Worm (Caenorhabditis elegans) whole organism, L4 larva: Measurements from ENCODE around the gene ccdc-47.

Experiments used
- D1046.2 ChIP-seq: fragments of 200-800 bp; sonication (Bioruptor generic); IDR thresholded peaks from 2 replicates; pipeline ENCODE4 v1.3.6; 2022; ENCODE audit warnings: missing genetic modification characterization, missing compliant biosample characterization
- F10B5.3 ChIP-seq: sonication (generic microtip); optimal IDR thresholded peaks from 2 replicates; lab custom pipeline; 2016; ENCODE audit warnings: mild to moderate bottlenecking, missing genetic modification characterization, missing compliant biosample characterization
- F44E2.7 ChIP-seq: fragments of 200-800 bp; sonication (Bioruptor generic); IDR thresholded peaks from 2 replicates; pipeline ENCODE4 v2.1.2; 2022; ENCODE audit warnings: missing genetic modification characterization, missing compliant biosample characterization
- F49E8.2 ChIP-seq: sonication (generic microtip); optimal IDR thresholded peaks from 2 replicates; lab custom pipeline; 2016; ENCODE audit warnings: missing compliant biosample characterization, mild to moderate bottlenecking, missing genetic modification characterization, borderline replicate concordance
- R02D3.7 ChIP-seq: fragments of 150-350 bp; sonication (generic microtip); optimal IDR thresholded peaks from 3 replicates; lab custom pipeline; 2014; ENCODE audit warnings: missing biosample characterization, missing genetic modification characterization
- T20F7.1 ChIP-seq: fragments of 200-800 bp; sonication (Bioruptor generic); optimal IDR thresholded peaks from 2 replicates; lab custom pipeline; 2018; ENCODE audit warnings: mild to moderate bottlenecking, missing genetic modification characterization, missing compliant biosample characterization
- Y105C5A.15 ChIP-seq: fragments of 200-800 bp; sonication (Bioruptor generic); IDR thresholded peaks from 2 replicates; pipeline ENCODE4 v1.3.6; 2022; ENCODE audit warnings: missing genetic modification characterization, missing compliant biosample characterization
- Y75B8A.6 ChIP-seq: fragments of 200-800 bp; sonication (Bioruptor generic); IDR thresholded peaks from 2 replicates; pipeline ENCODE4 v1.3.6; 2022; ENCODE audit warnings: missing genetic modification reagents, missing genetic modification characterization, missing compliant biosample characterization
- ama-1 ChIP-seq: fragments of 150-350 bp; optimal IDR thresholded peaks from 2 replicates; lab custom pipeline; 2014; ENCODE audit warnings: inconsistent platforms, mixed read lengths
- arid-1 ChIP-seq: fragments of 200-800 bp; sonication (Bioruptor generic); conservative IDR thresholded peaks from 2 replicates; pipeline ENCODE4 v1.3.6; 2022; ENCODE audit warnings: missing genetic modification reagents, missing genetic modification characterization, missing compliant biosample characterization
- attf-4 ChIP-seq: sonication (generic microtip); optimal IDR thresholded peaks from 3 replicates; lab custom pipeline; 2017; ENCODE audit warnings: missing biosample characterization, missing genetic modification characterization
- ceh-44 ChIP-seq: fragments of 200-800 bp; sonication (Bioruptor generic); IDR thresholded peaks from 2 replicates; pipeline ENCODE4 v1.3.6; 2022; ENCODE audit warnings: missing genetic modification reagents, missing genetic modification characterization, missing compliant biosample characterization
- ceh-82 ChIP-seq: sonication (generic microtip); optimal IDR thresholded peaks from 2 replicates; lab custom pipeline; 2017; ENCODE audit warnings: missing biosample characterization, missing genetic modification characterization
- daf-16 ChIP-seq, 3 experiments: sonication (generic microtip); optimal IDR thresholded peaks; 2 replicates each; lab custom pipeline; 2016 to 2017; ENCODE audit warnings: missing genetic modification characterization in 3 of 3, missing genetic modification reagents in 3 of 3, mild to moderate bottlenecking in 2 of 3, missing compliant biosample characterization in 2 of 3, missing biosample characterization in 1 of 3, moderate library complexity in 1 of 3
- daf-19 ChIP-seq: fragments of 200-800 bp; sonication (Bioruptor generic); conservative IDR thresholded peaks from 2 replicates; pipeline ENCODE4 v1.3.6; 2022; ENCODE audit warnings: missing genetic modification characterization, missing compliant biosample characterization
- dmd-9 ChIP-seq: fragments of 200-800 bp; sonication (Bioruptor generic); IDR thresholded peaks from 2 replicates; pipeline ENCODE4 v1.3.6; 2022; ENCODE audit warnings: missing genetic modification reagents, missing genetic modification characterization, missing compliant biosample characterization
- duxl-1 ChIP-seq: sonication (generic microtip); optimal IDR thresholded peaks from 2 replicates; lab custom pipeline; 2016; ENCODE audit warnings: mild to moderate bottlenecking, missing genetic modification characterization, moderate library complexity, missing compliant biosample characterization; ENCODE audit not compliant: poor library complexity
- dve-1 ChIP-seq: sonication (generic microtip); optimal IDR thresholded peaks from 2 replicates; lab custom pipeline; 2017; ENCODE audit warnings: antibody characterized with exemption, mild to moderate bottlenecking, missing genetic modification characterization, missing compliant biosample characterization; ENCODE audit not compliant: insufficient read depth
- fos-1 ChIP-seq: fragments of 150-350 bp; optimal IDR thresholded peaks from 2 replicates; lab custom pipeline; 2014; ENCODE audit warnings: missing biosample characterization, missing genetic modification characterization
- lim-7 ChIP-seq: fragments of 200-800 bp; sonication (Bioruptor generic); IDR thresholded peaks from 2 replicates; pipeline ENCODE4 v1.3.6; 2022; ENCODE audit warnings: missing genetic modification characterization, missing compliant biosample characterization
- lin-13 ChIP-seq: fragments of 150-350 bp; optimal IDR thresholded peaks from 2 replicates; lab custom pipeline; 2014; ENCODE audit warnings: missing biosample characterization, missing genetic modification reagents, missing genetic modification characterization
- lin-15B ChIP-seq: fragments of 150-350 bp; sonication (generic microtip); optimal IDR thresholded peaks from 3 replicates; lab custom pipeline; 2014; ENCODE audit warnings: missing biosample characterization, missing genetic modification characterization
- lin-29 ChIP-seq: fragments of 200-800 bp; sonication (Bioruptor generic); IDR thresholded peaks from 2 replicates; pipeline ENCODE4 v1.3.6; 2022; ENCODE audit warnings: missing genetic modification reagents, missing genetic modification characterization, missing compliant biosample characterization
- lin-38 ChIP-seq: fragments of 200-800 bp; sonication (Bioruptor generic); IDR thresholded peaks from 2 replicates; pipeline ENCODE4 v1.3.6; 2022; ENCODE audit warnings: missing genetic modification reagents, missing genetic modification characterization, missing compliant biosample characterization
- lir-3 ChIP-seq: sonication (generic microtip); optimal IDR thresholded peaks from 2 replicates; lab custom pipeline; 2016; ENCODE audit warnings: mild to moderate bottlenecking, missing genetic modification characterization, missing compliant biosample characterization
- mdt-29 ChIP-seq: fragments of 200-800 bp; sonication (Bioruptor generic); IDR thresholded peaks from 2 replicates; pipeline ENCODE4 v1.3.6; 2022; ENCODE audit warnings: missing genetic modification reagents, missing genetic modification characterization, missing compliant biosample characterization
- mep-1 ChIP-seq: fragments of 150-350 bp; sonication (generic microtip); optimal IDR thresholded peaks from 3 replicates; lab custom pipeline; 2014; ENCODE audit warnings: missing biosample characterization, missing genetic modification characterization
- mes-2 ChIP-seq: sonication (generic microtip); optimal IDR thresholded peaks from 2 replicates; lab custom pipeline; 2016; ENCODE audit warnings: missing genotype, mild to moderate bottlenecking, missing genetic modification characterization, missing compliant biosample characterization; ENCODE audit not compliant: poor library complexity, severe bottlenecking
- mxl-2 ChIP-seq: fragments of 200-800 bp; sonication (Bioruptor generic); conservative IDR thresholded peaks from 2 replicates; pipeline ENCODE4 v1.3.6; 2022; ENCODE audit warnings: missing genetic modification reagents, missing genetic modification characterization, missing compliant biosample characterization
- nhr-10 ChIP-seq: fragments of 150-350 bp; optimal IDR thresholded peaks from 2 replicates; lab custom pipeline; 2014; ENCODE audit warnings: missing biosample characterization, missing genetic modification characterization
- nhr-11 ChIP-seq: fragments of 150-350 bp; optimal IDR thresholded peaks from 2 replicates; lab custom pipeline; 2014; ENCODE audit warnings: missing biosample characterization, missing genetic modification characterization
- nhr-28 ChIP-seq: fragments of 150-350 bp; optimal IDR thresholded peaks from 2 replicates; lab custom pipeline; 2014; ENCODE audit warnings: missing biosample characterization, missing genetic modification characterization
- nhr-42 ChIP-seq: fragments of 200-800 bp; sonication (Bioruptor generic); IDR thresholded peaks from 2 replicates; pipeline ENCODE4 v1.3.6; 2022; ENCODE audit warnings: missing genetic modification characterization, missing compliant biosample characterization
- nhr-6 ChIP-seq: fragments of 150-350 bp; optimal IDR thresholded peaks from 2 replicates; lab custom pipeline; 2014; ENCODE audit warnings: missing biosample characterization, missing genetic modification characterization
- nhr-76 ChIP-seq: fragments of 150-350 bp; optimal IDR thresholded peaks from 2 replicates; lab custom pipeline; 2014; ENCODE audit warnings: missing biosample characterization, missing genetic modification characterization
- pha-4 ChIP-seq, 2 experiments: fragments of 150-350 bp in 1 of 2; fragments of 200-800 bp in 1 of 2; sonication (Bioruptor generic) in 1 of 2; IDR thresholded peaks in 1 of 2; optimal IDR thresholded peaks in 1 of 2; 2 replicates each; pipeline versions ENCODE4 v1.3.6 to Lab custom; 2014 to 2022; ENCODE audit warnings: missing genetic modification characterization in 2 of 2, missing genetic modification reagents in 2 of 2, missing biosample characterization in 1 of 2, missing compliant biosample characterization in 1 of 2
- sdz-12 ChIP-seq: fragments of 200-800 bp; sonication (Bioruptor generic); optimal IDR thresholded peaks from 2 replicates; lab custom pipeline; 2018; ENCODE audit warnings: mild to moderate bottlenecking, missing genetic modification characterization, missing compliant biosample characterization
- set-16 ChIP-seq: fragments of 200-800 bp; sonication (Bioruptor generic); IDR thresholded peaks from 2 replicates; pipeline ENCODE4 v1.3.6; 2022; ENCODE audit warnings: missing genetic modification reagents, missing genetic modification characterization, missing compliant biosample characterization
- skn-1 ChIP-seq: fragments of 150-350 bp; optimal IDR thresholded peaks from 2 replicates; lab custom pipeline; 2014; ENCODE audit warnings: missing biosample characterization, missing genetic modification characterization
- snpc-1.2 ChIP-seq: fragments of 200-800 bp; sonication (Bioruptor generic); IDR thresholded peaks from 2 replicates; pipeline ENCODE4 v1.3.6; 2022; ENCODE audit warnings: missing genetic modification reagents, missing genetic modification characterization, missing compliant biosample characterization
- snpc-4 ChIP-seq: fragments of 150-350 bp; optimal IDR thresholded peaks from 2 replicates; lab custom pipeline; 2014; ENCODE audit warnings: missing biosample characterization, missing genetic modification characterization
- spr-3 ChIP-seq: fragments of 200-800 bp; sonication (Bioruptor generic); optimal IDR thresholded peaks from 2 replicates; lab custom pipeline; 2018; ENCODE audit warnings: mild to moderate bottlenecking, missing genetic modification characterization, missing compliant biosample characterization
- unc-130 ChIP-seq: sonication (generic microtip); optimal IDR thresholded peaks from 2 replicates; lab custom pipeline; 2016; ENCODE audit warnings: missing genetic modification reagents, missing genetic modification characterization, missing compliant biosample characterization
- unc-39 ChIP-seq: sonication (generic microtip); optimal IDR thresholded peaks from 2 replicates; lab custom pipeline; 2017; ENCODE audit warnings: missing biosample characterization, missing genetic modification characterization
- unc-62 ChIP-seq, 3 experiments: fragments of 150-350 bp in 1 of 3; sonication (generic microtip); optimal IDR thresholded peaks in 2 of 3; peaks in 1 of 3; 1 replicate in 1 of 3; 2 replicates in 2 of 3; lab custom pipeline; 2014 to 2017; ENCODE audit warnings: missing biosample characterization in 3 of 3, missing genetic modification characterization in 3 of 3, missing genetic modification reagents in 3 of 3, missing genotype in 1 of 3
- zfp-2 ChIP-seq: sonication (generic microtip); optimal IDR thresholded peaks from 2 replicates; lab custom pipeline; 2016; ENCODE audit warnings: mild to moderate bottlenecking, missing genetic modification characterization, missing compliant biosample characterization
- zfp-3 ChIP-seq: fragments of 200-800 bp; sonication (Bioruptor generic); conservative IDR thresholded peaks from 2 replicates; pipeline ENCODE4 v1.3.6; 2022; ENCODE audit warnings: missing genetic modification reagents, missing genetic modification characterization, missing compliant biosample characterization
- zip-11 ChIP-seq: fragments of 200-800 bp; sonication (Bioruptor generic); IDR thresholded peaks from 2 replicates; pipeline ENCODE4 v1.3.6; 2022; ENCODE audit warnings: missing genetic modification characterization, missing compliant biosample characterization
- ztf-11 ChIP-seq: fragments of 150-350 bp; optimal IDR thresholded peaks from 2 replicates; lab custom pipeline; 2014; ENCODE audit warnings: missing biosample characterization, missing genetic modification characterization

ccdc-47 gene

ce11 chrIII:3869292-3869781 is 47.4 kb upstream of the ccdc-47 start:
- TF ChIP-seq Y105C5A.15 (GFP tag; lab: Robert Waterston, UW), result peak; percentile 27; the same call in 1 of the 2 replicates
- no peak for TF ChIP-seq sdz-12 (GFP tag; lab: Kevin White, UChicago)
- peak; percentile 59 for TF ChIP-seq pha-4 (GFP tag; IDR thresholded peaks at IDR 0.05; lab: Robert Waterston, UW)
- TF ChIP-seq pha-4 (tag; optimal IDR thresholded peaks at IDR 0.05; lab: Kevin White, UChicago), result no peak
- TF ChIP-seq fos-1 (tag; lab: Kevin White, UChicago), result no peak
- no peak for TF ChIP-seq zfp-2 (tag; lab: Kevin White, UChicago)
- TF ChIP-seq T20F7.1 (GFP tag; lab: Kevin White, UChicago), result peak; percentile 36
- TF ChIP-seq nhr-6 (tag; lab: Kevin White, UChicago), result no peak
- TF ChIP-seq lin-38 (GFP tag; lab: Robert Waterston, UW), result peak; percentile 78
- peak; percentile 44 for TF ChIP-seq set-16 (GFP tag; lab: Robert Waterston, UW)
- peak; percentile 86; the same call in 1 of the 2 replicates for TF ChIP-seq zfp-3 (GFP tag; lab: Robert Waterston, UW)
- peak; percentile 71 for TF ChIP-seq lin-13 (GFP tag; lab: Kevin White, UChicago)
- no peak for TF ChIP-seq dmd-9
- TF ChIP-seq spr-3, result peak; percentile 54
- no peak for TF ChIP-seq skn-1 (tag; lab: Kevin White, UChicago)
- TF ChIP-seq arid-1 (GFP tag; lab: Robert Waterston, UW), result peak; percentile 66; the same call in 1 of the 2 replicates
- 0 out of 2 replicates have a peak, but pooled peaks have one; percentile 42 for TF ChIP-seq nhr-42 (GFP tag; lab: Robert Waterston, UW)
- TF ChIP-seq lir-3 (tag; lab: Kevin White, UChicago), result no peak
- TF ChIP-seq D1046.2 (GFP tag; lab: Robert Waterston, UW), result peak; percentile 75; the same call in 1 of the 2 replicates
- TF ChIP-seq snpc-1.2 (GFP tag; lab: Robert Waterston, UW), result peak; percentile 71
- no peak for TF ChIP-seq nhr-28 (tag; lab: Kevin White, UChicago)
- no peak for TF ChIP-seq F10B5.3 (tag; lab: Kevin White, UChicago)
- TF ChIP-seq duxl-1 (tag; lab: Kevin White, UChicago), result no peak
- no peak for TF ChIP-seq unc-39 (tag; lab: Kevin White, UChicago)
- no peak for TF ChIP-seq lin-29 (GFP tag; lab: Robert Waterston, UW)
- no peak for TF ChIP-seq nhr-76 (tag; lab: Kevin White, UChicago)
- TF ChIP-seq snpc-4 (tag; lab: Kevin White, UChicago), result no peak
- peak; percentile 86 for TF ChIP-seq ama-1 (lab: Kevin White, UChicago)
- no peak for TF ChIP-seq lin-15B (tag; lab: Kevin White, UChicago)
- no peak for TF ChIP-seq daf-19
- peak; percentile 96 for TF ChIP-seq F49E8.2 (tag; lab: Kevin White, UChicago)
- peak; percentile 58 for TF ChIP-seq mes-2 (tag; lab: Kevin White, UChicago)
- no peak for TF ChIP-seq zip-11 (GFP tag; lab: Robert Waterston, UW)
- no peak for TF ChIP-seq nhr-11 (tag; lab: Kevin White, UChicago)
- no peak for TF ChIP-seq R02D3.7
- TF ChIP-seq lim-7 (GFP tag; lab: Robert Waterston, UW), result peak; percentile 64
- 0 out of 2 replicates have a peak, but pooled peaks have one; percentile 67 for TF ChIP-seq mdt-29
- no peak for TF ChIP-seq attf-4
- TF ChIP-seq ztf-11 (tag; lab: Kevin White, UChicago), result no peak
- no peak for TF ChIP-seq ceh-82 (tag; lab: Kevin White, UChicago)
- peak; percentile 49 for TF ChIP-seq dve-1 (tag; lab: Kevin White, UChicago)
- no peak for TF ChIP-seq nhr-10
- TF ChIP-seq daf-16 (GFP tag; optimal IDR thresholded peaks at IDR 0.05; lab: Kevin White, UChicago), result peak in 1 of 2 experiments; percentile 18
- peak; percentile 3 for TF ChIP-seq daf-16 (tag; optimal IDR thresholded peaks at IDR 0.05; lab: Kevin White, UChicago)
- TF ChIP-seq ceh-44, result no peak
- no peak for TF ChIP-seq unc-62 (GFP tag; optimal IDR thresholded peaks at IDR 0.05 in 1 of 2; lab: Kevin White, UChicago)
- TF ChIP-seq unc-62 (tag; optimal IDR thresholded peaks at IDR 0.05; lab: Kevin White, UChicago), result no peak
- peak; percentile 88 for TF ChIP-seq mep-1 (tag; lab: Kevin White, UChicago)
- 0 out of 2 replicates have a peak, but pooled peaks have one; percentile 17 for TF ChIP-seq F44E2.7
- peak; percentile 55; the same call in 1 of the 2 replicates for TF ChIP-seq Y75B8A.6 (GFP tag; lab: Robert Waterston, UW)
- peak; percentile 87 for TF ChIP-seq unc-130
- TF ChIP-seq mxl-2 (GFP tag; lab: Robert Waterston, UW), result no peak
